Worm (Caenorhabditis elegans): ENCODE results near the gene fbxa-114.

DNA sequence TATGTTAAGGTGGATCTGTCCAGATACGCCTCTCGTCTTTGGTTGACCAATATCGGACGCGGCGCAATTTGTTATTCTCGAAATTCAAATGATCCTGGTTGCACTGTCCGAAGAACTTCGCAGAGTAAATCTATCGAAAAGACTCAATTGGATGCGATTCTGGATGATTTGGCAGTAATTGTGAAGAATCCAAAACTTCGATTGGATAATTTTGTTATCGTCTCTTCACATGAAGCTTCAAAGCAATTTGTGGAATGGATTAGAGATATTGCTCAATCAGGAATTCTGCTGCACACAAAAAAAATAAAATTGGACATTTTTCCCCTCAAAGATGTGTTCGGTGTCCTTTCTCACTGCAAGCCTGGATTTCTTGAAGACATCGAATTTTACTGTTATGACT, 1.8 kb upstream of the fbxa-114 start:
- TF ChIP-seq zag-1 (tag; optimal IDR thresholded peaks at IDR 0.05) (no peak), mdl-1 (tag; optimal IDR thresholded peaks at IDR 0.05) (no peak), snpc-4 (tag; optimal IDR thresholded peaks at IDR 0.05) (no peak), fkh-2 (tag; optimal IDR thresholded peaks at IDR 0.05) (no peak), nhr-43 (tag; optimal IDR thresholded peaks at IDR 0.05; ENCODE audit: poor library complexity, severe bottlenecking) (no peak), nhr-77 (tag; optimal IDR thresholded peaks at IDR 0.05) (no peak), nhr-12 (tag; optimal IDR thresholded peaks at IDR 0.05) (no peak), elt-1 (tag; optimal IDR thresholded peaks at IDR 0.05) (no peak), aly-2 (tag; optimal IDR thresholded peaks at IDR 0.05) (no peak), nhr-237 (tag; optimal IDR thresholded peaks at IDR 0.05) (no peak), jun-1 (tag; optimal IDR thresholded peaks at IDR 0.05) (no peak)

All from whole organism, L3 larva.